Worm (Caenorhabditis elegans): ENCODE results near the gene K11D12.7.

Gene K11D12.7

ce11 chrV:5080853-5081338 lies 44.6 kb upstream of the K11D12.7 start, which contains the start of gene Y58A7A.3 (continued):
- TF ChIP-seq lin-14 (GFP tag; optimal IDR thresholded peaks at IDR 0.05) (peak; percentile 77), hlh-17 (GFP tag; optimal IDR thresholded peaks at IDR 0.05; ENCODE audit: borderline replicate concordance) (no peak), lin-35 (GFP tag; optimal IDR thresholded peaks at IDR 0.05) (peak in 1 of 2 experiments; percentile 71), fkh-4 (tag; optimal IDR thresholded peaks at IDR 0.05; ENCODE audit: borderline replicate concordance) (no peak), ceh-88 (GFP tag; IDR thresholded peaks at IDR 0.05) (no peak), snu-23 (GFP tag; optimal IDR thresholded peaks at IDR 0.05) (peak; percentile 49), mdl-1 (tag; optimal IDR thresholded peaks at IDR 0.05) (peak in 1 of 2 experiments; percentile 67), fkh-8 (tag; optimal IDR thresholded peaks at IDR 0.05) (no peak), lsy-2 (tag; optimal IDR thresholded peaks at IDR 0.05) (peak; percentile 9 to 76), nhr-76 (tag; optimal IDR thresholded peaks at IDR 0.05) (no peak), unc-86 (tag; optimal IDR thresholded peaks at IDR 0.05) (no peak), isw-1 (GFP tag; IDR thresholded peaks at IDR 0.05) (peak; percentile 35; the same call in 1 of the 2 replicates), jun-1 (tag; optimal IDR thresholded peaks at IDR 0.05) (peak; percentile 35), irx-1 (tag; optimal IDR thresholded peaks at IDR 0.05) (peak; percentile 31), nhr-77 (tag; optimal IDR thresholded peaks at IDR 0.05) (no peak), nhr-12 (tag; optimal IDR thresholded peaks at IDR 0.05) (no peak), ceh-82 (tag; optimal IDR thresholded peaks at IDR 0.05) (peak in 2 of 3 experiments; percentile 12 to 71), zip-4 (GFP tag; optimal IDR thresholded peaks at IDR 0.05) (peak; percentile 96), alr-1 (tag; optimal IDR thresholded peaks at IDR 0.05; ENCODE audit: borderline replicate concordance) (no peak), unc-30 (tag; optimal IDR thresholded peaks at IDR 0.05) (no peak), rnt-1 (tag; optimal IDR thresholded peaks at IDR 0.05) (peak; percentile 15), ztf-11 (tag; optimal IDR thresholded peaks at IDR 0.05) (no peak), nhr-71 (tag; optimal IDR thresholded peaks at IDR 0.05) (peak; percentile 63), egl-13 (tag; optimal IDR thresholded peaks at IDR 0.05) (no peak), C04F5.9 (tag; optimal IDR thresholded peaks at IDR 0.05) (no peak), nhr-85 (tag) (peak; percentile 52), ama-1 (optimal IDR thresholded peaks at IDR 0.05) (no peak), fos-1 (tag; optimal IDR thresholded peaks at IDR 0.05) (peak; percentile 28), ceh-63 (GFP tag; optimal IDR thresholded peaks at IDR 0.05) (no peak), nhr-90 (tag; optimal IDR thresholded peaks at IDR 0.05; ENCODE audit: poor library complexity) (peak; percentile 51)

ce11 chrV:5072082-5072481 lies 35.8 kb upstream of the K11D12.7 start, which contains the start of gene Y58A7A.2:
TSS of gene Y58A7A.2 (minus strand) at chrV:5072182.
- TF ChIP-seq unc-130 (tag; optimal IDR thresholded peaks at IDR 0.05) (no peak), aha-1 (tag; optimal IDR thresholded peaks at IDR 0.05) (no peak), nhr-85 (tag) (peak; percentile 4), grh-1 (GFP tag; IDR thresholded peaks at IDR 0.05) (no peak), mef-2 (tag; optimal IDR thresholded peaks at IDR 0.05) (no peak), blmp-1 (tag; optimal IDR thresholded peaks at IDR 0.05) (peak; percentile 79), nhr-28 (tag; optimal IDR thresholded peaks at IDR 0.05) (no peak)

- no peak for TF ChIP-seq mef-2 (tag; optimal IDR thresholded peaks at IDR 0.05)
- no peak for TF ChIP-seq ceh-88 (GFP tag; IDR thresholded peaks at IDR 0.05)
- TF ChIP-seq nhr-19 (GFP tag; conservative IDR thresholded peaks at IDR 0.05) = no peak
- TF ChIP-seq unc-98 (GFP tag; IDR thresholded peaks at IDR 0.05) = no peak
- TF ChIP-seq snpc-4 (tag; optimal IDR thresholded peaks at IDR 0.05) = no peak
- TF ChIP-seq ztf-4 (tag; optimal IDR thresholded peaks at IDR 0.05) = no peak
- TF ChIP-seq unc-62 (GFP tag; optimal IDR thresholded peaks at IDR 0.05) = no peak
These were observed 33.2 kb upstream of the K11D12.7 start, which contains the start of gene Y58A7A.1 for ce11 chrV:5069440-5069839. TSS of gene Y58A7A.1 (minus strand) at chrV:5069540.

Data from whole organism, L1 larva.